Worm (Caenorhabditis elegans) whole organism, young adult: ENCODE data around the gene ent-7.
A peak's percentile ranks its signal among the peaks of the same experiment; 100 is the strongest.

Experiments
- C17E4.6 ChIP-seq: fragments of 200-800 bp; sonication (Bioruptor generic); IDR thresholded peaks from 2 replicates; pipeline ENCODE4 v1.3.6; 2022; ENCODE audit warnings: missing genetic modification reagents, missing genetic modification characterization, missing compliant biosample characterization
- D2030.7 ChIP-seq: fragments of 200-800 bp; sonication (Bioruptor generic); IDR thresholded peaks from 2 replicates; pipeline ENCODE4 v1.3.6; 2022; ENCODE audit warnings: missing genetic modification reagents, missing genetic modification characterization, missing compliant biosample characterization
- F39B2.1 ChIP-seq: fragments of 200-800 bp; sonication (Bioruptor generic); IDR thresholded peaks from 2 replicates; pipeline ENCODE4 v1.3.6; 2022; ENCODE audit warnings: missing genetic modification reagents, missing genetic modification characterization, missing compliant biosample characterization
- F57A8.1 ChIP-seq: fragments of 200-800 bp; sonication (Bioruptor generic); optimal IDR thresholded peaks from 2 replicates; lab custom pipeline; 2018; ENCODE audit warnings: mild to moderate bottlenecking, missing genetic modification characterization, moderate library complexity, missing compliant biosample characterization
- K12H6.12 ChIP-seq: fragments of 200-800 bp; sonication (Bioruptor generic); optimal IDR thresholded peaks from 2 replicates; lab custom pipeline; 2018; ENCODE audit warnings: mild to moderate bottlenecking, missing genetic modification characterization, missing compliant biosample characterization
- T07F8.4 ChIP-seq: sonication (generic microtip); optimal IDR thresholded peaks from 2 replicates; lab custom pipeline; 2016; ENCODE audit warnings: mild to moderate bottlenecking, missing genetic modification characterization, moderate library complexity, missing compliant biosample characterization
- T26A5.8 ChIP-seq: sonication (generic microtip); optimal IDR thresholded peaks from 2 replicates; lab custom pipeline; 2016; ENCODE audit warnings: missing genetic modification characterization, missing compliant biosample characterization
- Y56A3A.18 ChIP-seq: fragments of 200-800 bp; sonication (Bioruptor generic); IDR thresholded peaks from 2 replicates; pipeline ENCODE4 v1.3.6; 2022; ENCODE audit warnings: missing genetic modification reagents, missing genetic modification characterization, missing compliant biosample characterization
- Y79H2A.3 ChIP-seq: fragments of 200-800 bp; sonication (Bioruptor generic); conservative IDR thresholded peaks from 2 replicates; pipeline ENCODE4 v1.3.6; 2022; ENCODE audit warnings: missing genetic modification reagents, missing genetic modification characterization, missing compliant biosample characterization
- akir-1 ChIP-seq: fragments of 200-800 bp; sonication (Bioruptor generic); optimal IDR thresholded peaks from 2 replicates; lab custom pipeline; 2018; ENCODE audit warnings: mild to moderate bottlenecking, missing genetic modification characterization, moderate library complexity, missing compliant biosample characterization
- atf-7 ChIP-seq: sonication (generic microtip); optimal IDR thresholded peaks from 2 replicates; lab custom pipeline; 2017; ENCODE audit warnings: mild to moderate bottlenecking, missing genetic modification characterization, missing compliant biosample characterization
- bed-1 ChIP-seq: fragments of 200-800 bp; sonication (Bioruptor generic); IDR thresholded peaks from 2 replicates; pipeline ENCODE4 v1.3.6; 2022; ENCODE audit warnings: missing genetic modification reagents, missing genetic modification characterization, missing compliant biosample characterization
- cebp-2 ChIP-seq: fragments of 200-800 bp; sonication (Bioruptor generic); IDR thresholded peaks from 2 replicates; pipeline ENCODE4 v1.3.6; 2022; ENCODE audit warnings: missing genetic modification characterization, missing compliant biosample characterization
- ceh-27 ChIP-seq: fragments of 200-800 bp; sonication (Bioruptor generic); optimal IDR thresholded peaks from 2 replicates; lab custom pipeline; 2018; ENCODE audit warnings: mild to moderate bottlenecking, missing genetic modification characterization, moderate library complexity, missing compliant biosample characterization
- ceh-40 ChIP-seq: fragments of 200-800 bp; sonication (Bioruptor generic); IDR thresholded peaks from 2 replicates; pipeline ENCODE4 v1.3.6; 2022; ENCODE audit warnings: missing genetic modification characterization, missing compliant biosample characterization
- ceh-58 ChIP-seq: fragments of 200-800 bp; sonication (Bioruptor generic); IDR thresholded peaks from 2 replicates; pipeline ENCODE4 v1.3.6; 2022; ENCODE audit warnings: missing genetic modification characterization, missing compliant biosample characterization
- ceh-79 ChIP-seq: sonication (generic microtip); optimal IDR thresholded peaks from 2 replicates; lab custom pipeline; 2017; ENCODE audit warnings: mild to moderate bottlenecking, missing genetic modification characterization, missing compliant biosample characterization
- dox-1 ChIP-seq: fragments of 200-800 bp; sonication (Bioruptor generic); IDR thresholded peaks from 2 replicates; pipeline ENCODE4 v1.3.6; 2022; ENCODE audit warnings: missing genetic modification reagents, missing genetic modification characterization, missing compliant biosample characterization
- efl-1 ChIP-seq: fragments of 150-350 bp; optimal IDR thresholded peaks from 2 replicates; lab custom pipeline; 2014; ENCODE audit warnings: missing biosample characterization, missing genetic modification reagents, missing genetic modification characterization
- egl-18 ChIP-seq: fragments of 200-800 bp; sonication (Bioruptor generic); IDR thresholded peaks from 2 replicates; pipeline ENCODE4 v1.3.6; 2022; ENCODE audit warnings: missing genetic modification reagents, missing genetic modification characterization, missing compliant biosample characterization
- egrh-3 ChIP-seq: fragments of 200-800 bp; sonication (Bioruptor generic); IDR thresholded peaks from 2 replicates; pipeline ENCODE4 v1.3.6; 2022; ENCODE audit warnings: missing genetic modification reagents, missing genetic modification characterization, missing compliant biosample characterization
- hmg-1.2 ChIP-seq: fragments of 200-800 bp; sonication (Bioruptor generic); IDR thresholded peaks from 2 replicates; pipeline ENCODE4 v1.3.6; 2022; ENCODE audit warnings: missing genetic modification reagents, missing genetic modification characterization, missing compliant biosample characterization
- hrde-1 ChIP-seq: sonication (generic microtip); optimal IDR thresholded peaks from 2 replicates; lab custom pipeline; 2016; ENCODE audit warnings: missing genetic modification characterization, mild to moderate bottlenecking, missing compliant biosample characterization, moderate library complexity, missing genotype, missing genetic modification reagents, borderline replicate concordance
- let-607 ChIP-seq, 2 experiments: fragments of 200-800 bp in 1 of 2; sonication (Bioruptor generic) in 1 of 2; sonication (generic microtip) in 1 of 2; optimal IDR thresholded peaks; 2 replicates each; lab custom pipeline; 2016 to 2018; ENCODE audit warnings: mild to moderate bottlenecking in 2 of 2, missing compliant biosample characterization in 2 of 2, missing genetic modification characterization in 2 of 2, moderate library complexity in 2 of 2, missing genotype in 1 of 2
- lin-26 ChIP-seq: fragments of 200-800 bp; sonication (Bioruptor generic); IDR thresholded peaks from 2 replicates; pipeline ENCODE4 v1.3.6; 2022; ENCODE audit warnings: missing genetic modification reagents, missing genetic modification characterization, missing compliant biosample characterization
- lin-54 ChIP-seq: fragments of 200-800 bp; sonication (Bioruptor generic); optimal IDR thresholded peaks from 2 replicates; lab custom pipeline; 2018; ENCODE audit warnings: mild to moderate bottlenecking, missing genetic modification characterization, missing compliant biosample characterization
- lir-1 ChIP-seq: fragments of 200-800 bp; sonication (Bioruptor generic); conservative IDR thresholded peaks from 2 replicates; pipeline ENCODE4 v1.3.6; 2022; ENCODE audit warnings: missing genetic modification reagents, missing genetic modification characterization, missing compliant biosample characterization
- lsl-1 ChIP-seq: fragments of 200-800 bp; sonication (Bioruptor generic); optimal IDR thresholded peaks from 2 replicates; lab custom pipeline; 2018; ENCODE audit warnings: mild to moderate bottlenecking, missing genetic modification characterization, moderate library complexity, missing compliant biosample characterization
- lsy-27 ChIP-seq: sonication (generic microtip); optimal IDR thresholded peaks from 2 replicates; lab custom pipeline; 2017; ENCODE audit warnings: missing genetic modification characterization, mild to moderate bottlenecking, missing compliant biosample characterization, antibody characterized with exemption, missing genotype, borderline replicate concordance; ENCODE audit not compliant: insufficient read depth
- madf-3 ChIP-seq: fragments of 200-800 bp; sonication (Bioruptor generic); IDR thresholded peaks from 2 replicates; pipeline ENCODE4 v1.3.6; 2022; ENCODE audit warnings: missing genetic modification reagents, missing genetic modification characterization, missing compliant biosample characterization
- madf-8 ChIP-seq: fragments of 200-800 bp; sonication (Bioruptor generic); conservative IDR thresholded peaks from 2 replicates; pipeline ENCODE4 v1.3.6; 2022; ENCODE audit warnings: missing genetic modification reagents, missing genetic modification characterization, missing compliant biosample characterization
- mel-28 ChIP-seq: sonication (generic microtip); optimal IDR thresholded peaks from 2 replicates; lab custom pipeline; 2016; ENCODE audit warnings: borderline replicate concordance, mild to moderate bottlenecking, missing genetic modification characterization, missing compliant biosample characterization
- nhr-120 ChIP-seq: fragments of 200-800 bp; sonication (Bioruptor generic); IDR thresholded peaks from 2 replicates; pipeline ENCODE4 v1.3.6; 2022; ENCODE audit warnings: missing genetic modification characterization, missing compliant biosample characterization
- nhr-80 ChIP-seq: sonication (generic microtip); optimal IDR thresholded peaks from 2 replicates; lab custom pipeline; 2016; ENCODE audit warnings: missing genetic modification characterization, missing compliant biosample characterization
- nhr-90 ChIP-seq: sonication (generic microtip); optimal IDR thresholded peaks from 2 replicates; lab custom pipeline; 2016; ENCODE audit warnings: missing genotype, mild to moderate bottlenecking, missing genetic modification characterization, missing compliant biosample characterization
- repo-1 ChIP-seq: sonication (generic microtip); optimal IDR thresholded peaks from 2 replicates; lab custom pipeline; 2017; ENCODE audit warnings: mild to moderate bottlenecking, missing genetic modification characterization, missing compliant biosample characterization
- snpc-1.1 ChIP-seq: sonication (generic microtip); optimal IDR thresholded peaks from 2 replicates; lab custom pipeline; 2017; ENCODE audit warnings: missing genetic modification characterization, mild to moderate bottlenecking, missing compliant biosample characterization, antibody characterized with exemption, moderate library complexity, missing genotype, missing genetic modification reagents; ENCODE audit not compliant: insufficient read depth
- snpc-1.3 ChIP-seq: sonication (generic microtip); optimal IDR thresholded peaks from 2 replicates; lab custom pipeline; 2017; ENCODE audit warnings: missing genetic modification characterization, mild to moderate bottlenecking, missing compliant biosample characterization, antibody characterized with exemption, moderate library complexity, missing genotype, missing genetic modification reagents; ENCODE audit not compliant: insufficient read depth
- tbp1 ChIP-seq: fragments of 200-800 bp; sonication (Bioruptor generic); optimal IDR thresholded peaks from 2 replicates; lab custom pipeline; 2018; ENCODE audit warnings: mild to moderate bottlenecking, missing genetic modification characterization, missing compliant biosample characterization
- tlf-1 ChIP-seq: fragments of 200-800 bp; sonication (Bioruptor generic); optimal IDR thresholded peaks from 2 replicates; lab custom pipeline; 2018; ENCODE audit warnings: mild to moderate bottlenecking, missing genetic modification characterization, missing compliant biosample characterization
- unc-130 ChIP-seq: sonication (generic microtip); optimal IDR thresholded peaks from 2 replicates; lab custom pipeline; 2016; ENCODE audit warnings: missing genetic modification reagents, missing genetic modification characterization, missing compliant biosample characterization
- unc-62 ChIP-seq: fragments of 150-350 bp; optimal IDR thresholded peaks from 2 replicates; lab custom pipeline; 2014; ENCODE audit warnings: missing biosample characterization, missing genetic modification reagents, missing genetic modification characterization
- ztf-3 ChIP-seq: fragments of 200-800 bp; sonication (Bioruptor generic); optimal IDR thresholded peaks from 2 replicates; lab custom pipeline; 2018; ENCODE audit warnings: mild to moderate bottlenecking, missing genetic modification characterization, missing compliant biosample characterization

ent-7 gene

ce11 chrIV:10007758-10008157 is 9.3 kb upstream of the ent-7 start:
- TF ChIP-seq hmg-1.2 (GFP tag; lab: Robert Waterston, UW) (peak; percentile 54; the same call in 1 of the 2 replicates), nhr-80 (tag; lab: Kevin White, UChicago) (peak; percentile 26), akir-1 (no peak)
- TF ChIP-seq, all 124 proteins: peak for 2

DNA sequence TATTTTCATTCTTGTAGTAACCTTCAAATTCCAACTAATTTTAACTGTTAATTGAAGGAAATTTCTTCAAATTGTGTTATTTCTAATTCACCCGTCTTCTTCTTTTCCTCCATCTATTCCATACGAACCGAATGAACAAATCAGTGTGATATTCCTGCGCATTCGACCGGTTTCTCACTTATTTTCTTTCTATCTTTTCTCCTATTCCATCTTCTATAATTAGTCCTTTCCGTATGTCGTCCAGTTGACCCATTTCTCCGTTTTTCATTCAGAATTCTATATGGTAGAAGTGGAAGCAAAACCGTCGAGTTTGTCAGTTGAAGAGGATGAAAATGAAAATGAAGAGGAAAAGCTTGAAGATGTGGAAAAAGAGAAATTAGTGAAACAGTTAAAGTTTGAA is 7.5 kb upstream of the ent-7 start, which contains the start of gene magu-4:
TSS of gene magu-4 (plus strand) at position 218 of the 400 bp plus-strand sequence.
- no peak for TF ChIP-seq cebp-2 (GFP tag; lab: Robert Waterston, UW)
- TF ChIP-seq atf-7 = no peak
- TF ChIP-seq F57A8.1 = no peak
- TF ChIP-seq K12H6.12 (tag; lab: Kevin White, UChicago) = no peak
- TF ChIP-seq ztf-3 (GFP tag; lab: Kevin White, UChicago) = no peak
- no peak for TF ChIP-seq T07F8.4
- no peak for TF ChIP-seq F39B2.1 (GFP tag; lab: Robert Waterston, UW)
- TF ChIP-seq madf-8 (GFP tag; lab: Robert Waterston, UW) = no peak
- no peak for TF ChIP-seq C17E4.6 (GFP tag; lab: Robert Waterston, UW)
- TF ChIP-seq ceh-40 (GFP tag; lab: Robert Waterston, UW) = no peak
- no peak for TF ChIP-seq ceh-27 (GFP tag; lab: Kevin White, UChicago)
- no peak for TF ChIP-seq lin-26 (GFP tag; lab: Robert Waterston, UW)
- TF ChIP-seq efl-1 = no peak
- no peak for TF ChIP-seq mel-28
- no peak for TF ChIP-seq repo-1
- TF ChIP-seq nhr-120 = no peak

- no peak for TF ChIP-seq T26A5.8 (tag; lab: Kevin White, UChicago)
Measured at ce11 chrIV:10017633-10018032, 556 bp downstream of the ent-7 start, which contains the start of gene F44D12.2. TSS of gene F44D12.2 (minus strand) at chrIV:10017733.

- TF ChIP-seq Y56A3A.18 (no peak), lsl-1 (GFP tag; lab: Kevin White, UChicago) (no peak), lsy-27 (no peak), nhr-120 (no peak), madf-3 (GFP tag; lab: Robert Waterston, UW) (no peak), Y79H2A.3 (no peak), lin-26 (GFP tag; lab: Robert Waterston, UW) (no peak), let-607 (tag; optimal IDR thresholded peaks at IDR 0.05; lab: Kevin White, UChicago) (no peak), bed-1 (GFP tag; lab: Robert Waterston, UW) (no peak), F39B2.1 (GFP tag; lab: Robert Waterston, UW) (no peak)
Measured at ce11 chrIV:10021283-10021682, 4.2 kb downstream of the ent-7 start, which contains the start of gene F44D12.19. TSS of gene F44D12.19 (plus strand) at chrIV:10021583.

DNA sequence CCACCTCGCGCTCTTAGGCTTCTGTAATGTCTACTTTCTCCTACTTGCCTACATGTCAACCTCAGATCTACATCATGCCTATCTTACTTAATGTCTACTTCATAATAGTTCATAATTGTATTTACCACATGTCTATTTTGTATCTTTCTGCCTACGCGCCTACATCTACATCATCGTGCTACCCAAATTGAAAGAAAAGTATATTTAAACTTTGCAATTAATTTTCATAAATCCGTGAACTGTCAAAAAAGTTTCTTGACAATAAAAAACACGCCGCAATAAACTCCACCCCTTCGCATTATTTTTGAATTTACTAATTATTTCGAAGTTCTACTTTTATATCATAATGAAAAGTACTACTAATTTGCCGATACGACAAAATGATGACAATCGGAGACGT is 5.9 kb downstream of the ent-7 start, which contains the start of gene F44D12.8:
TSS of gene F44D12.8 (plus strand) at position 301 of the 400 bp plus-strand sequence.
- TF ChIP-seq hrde-1 = no peak
- no peak for TF ChIP-seq D2030.7 (GFP tag; lab: Robert Waterston, UW)
- no peak for TF ChIP-seq cebp-2 (GFP tag; lab: Robert Waterston, UW)
- no peak for TF ChIP-seq lin-54 (GFP tag; lab: Kevin White, UChicago)
- TF ChIP-seq egrh-3 (GFP tag; lab: Robert Waterston, UW) = no peak
- TF ChIP-seq ceh-79 (tag; lab: Kevin White, UChicago) = no peak
- TF ChIP-seq atf-7 = no peak
- TF ChIP-seq tlf-1 (GFP tag; lab: Kevin White, UChicago) = no peak
- TF ChIP-seq unc-62 = no peak
- TF ChIP-seq lir-1 (GFP tag; lab: Robert Waterston, UW) = no peak
- no peak for TF ChIP-seq nhr-90 (tag; lab: Kevin White, UChicago)
- no peak for TF ChIP-seq lin-26 (GFP tag; lab: Robert Waterston, UW)
- no peak for TF ChIP-seq dox-1 (GFP tag; lab: Robert Waterston, UW)
- no peak for TF ChIP-seq snpc-1.3
- TF ChIP-seq snpc-1.1 = no peak
- no peak for TF ChIP-seq tbp1 (GFP tag; lab: Kevin White, UChicago)
- no peak for TF ChIP-seq unc-130 (GFP tag; lab: Kevin White, UChicago)
- TF ChIP-seq egl-18 (GFP tag; lab: Robert Waterston, UW) = no peak
- TF ChIP-seq ceh-58 (GFP tag; lab: Robert Waterston, UW) = no peak
